Fruit fly (Drosophila melanogaster) Kc167 (cell line): ENCODE measurements around the gene CG33060.

ENCODE experiments used
- Myc ChIP-seq: fragments of >200 bp; optimal IDR thresholded peaks from 2 replicates; lab custom pipeline; 2017; ENCODE audit warnings: missing external identifiers
- Sin3A ChIP-seq: fragments of >200 bp; optimal IDR thresholded peaks from 2 replicates; lab custom pipeline; 2018; ENCODE audit warnings: missing external identifiers
- insv ChIP-seq: fragments of >200 bp; optimal IDR thresholded peaks from 3 replicates; lab custom pipeline; 2018; ENCODE audit warnings: missing external identifiers
- psq ChIP-seq: fragments of >200 bp; optimal IDR thresholded peaks from 2 replicates; lab custom pipeline; 2017; ENCODE audit warnings: missing external identifiers
- ttk ChIP-seq: sonication (Bioruptor generic); optimal IDR thresholded peaks from 2 replicates; lab custom pipeline; 2017; ENCODE audit warnings: missing external identifiers

DNA sequence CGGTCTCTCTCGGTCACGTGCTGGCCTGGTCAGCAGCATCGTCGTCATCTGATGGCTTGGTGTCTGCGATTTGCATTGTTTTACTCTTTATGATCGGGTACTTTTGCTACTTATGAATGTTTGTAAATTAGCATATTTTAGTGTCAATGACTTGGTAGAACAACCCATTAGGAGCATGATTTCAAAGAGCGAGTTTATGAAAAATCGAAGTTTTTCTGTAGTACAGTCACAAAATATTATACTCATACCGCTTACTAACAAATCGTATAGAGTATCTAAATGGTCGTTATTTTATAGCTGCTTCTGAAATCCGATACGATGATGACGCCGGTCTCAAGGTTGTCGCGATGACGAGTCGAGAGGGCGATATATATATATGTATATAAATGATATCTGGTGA, 44.6 kb upstream of the CG33060 start:
- TF ChIP-seq insv (no peak), ttk (lab: Kevin White, UChicago) (no peak), Sin3A (lab: Kevin White, UChicago) (no peak), Myc (no peak), psq (lab: Kevin White, UChicago) (no peak)
